Worm (Caenorhabditis elegans): Measurements from ENCODE around the gene sma-2.

DNA sequence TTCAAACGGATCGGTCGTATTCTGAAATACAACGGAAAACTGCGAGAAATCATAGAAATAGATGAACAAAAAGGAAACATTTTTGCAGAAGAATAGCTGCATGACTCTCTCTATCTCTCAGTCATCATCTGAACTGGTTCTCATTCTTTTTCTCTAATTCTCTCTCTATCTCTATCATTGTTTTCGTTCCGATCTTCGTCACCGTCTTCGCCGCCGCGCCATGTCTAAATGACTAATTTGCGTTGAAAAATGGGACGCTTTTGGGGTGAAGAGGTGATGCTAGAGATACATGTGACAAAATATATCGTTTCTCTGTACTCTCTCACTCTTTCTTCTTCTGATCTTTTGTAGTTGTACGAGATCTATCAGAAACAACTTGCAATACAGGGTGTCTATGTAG, 31.0 kb downstream of the sma-2 start:
- TF ChIP-seq R02D3.7 (tag; optimal IDR thresholded peaks at IDR 0.05) (no peak), egl-27 (tag; optimal IDR thresholded peaks at IDR 0.05) (no peak), unc-62 (GFP tag; optimal IDR thresholded peaks at IDR 0.05) (no peak), ceh-82 (tag; optimal IDR thresholded peaks at IDR 0.05) (no peak), nfya-1 (tag; optimal IDR thresholded peaks at IDR 0.05; ENCODE audit: insufficient read depth) (peak; percentile 55)
